Worm (Caenorhabditis elegans) whole organism, young adult: ENCODE data around the gene mtq-2.

Experiments
- B0035.1 ChIP-seq: sonication (generic microtip); optimal IDR thresholded peaks from 2 replicates; lab custom pipeline; 2016; ENCODE audit warnings: missing genetic modification characterization, mild to moderate bottlenecking, missing compliant biosample characterization, missing genotype, missing genetic modification reagents
- F37B4.10 ChIP-seq: fragments of 200-800 bp; sonication (Bioruptor generic); IDR thresholded peaks from 2 replicates; pipeline ENCODE4 v1.3.6; 2022; ENCODE audit warnings: missing genetic modification characterization, missing compliant biosample characterization
- F52B5.7 ChIP-seq: sonication (generic microtip); optimal IDR thresholded peaks from 2 replicates; lab custom pipeline; 2016; ENCODE audit warnings: mild to moderate bottlenecking, missing genetic modification characterization, missing compliant biosample characterization
- T26A5.8 ChIP-seq: sonication (generic microtip); optimal IDR thresholded peaks from 2 replicates; lab custom pipeline; 2016; ENCODE audit warnings: missing genetic modification characterization, missing compliant biosample characterization
- Y53F4B.3 ChIP-seq: fragments of 200-800 bp; sonication (Bioruptor generic); IDR thresholded peaks from 2 replicates; pipeline ENCODE4 v1.3.6; 2022; ENCODE audit warnings: missing genetic modification reagents, missing genetic modification characterization, missing compliant biosample characterization
- Y56A3A.18 ChIP-seq: fragments of 200-800 bp; sonication (Bioruptor generic); IDR thresholded peaks from 2 replicates; pipeline ENCODE4 v1.3.6; 2022; ENCODE audit warnings: missing genetic modification reagents, missing genetic modification characterization, missing compliant biosample characterization
- Y95B8A.8 ChIP-seq: fragments of 200-800 bp; sonication (Bioruptor generic); IDR thresholded peaks from 2 replicates; pipeline ENCODE4 v1.3.6; 2022; ENCODE audit warnings: missing genetic modification reagents, missing genetic modification characterization, missing compliant biosample characterization
- aptf-2 ChIP-seq: fragments of 200-800 bp; sonication (Bioruptor generic); conservative IDR thresholded peaks from 2 replicates; pipeline ENCODE4 v1.3.6; 2022; ENCODE audit warnings: missing genetic modification reagents, missing genetic modification characterization, missing compliant biosample characterization
- attf-6 ChIP-seq: fragments of 200-800 bp; sonication (Bioruptor generic); IDR thresholded peaks from 2 replicates; pipeline ENCODE4 v1.3.6; 2022; ENCODE audit warnings: missing genetic modification reagents, missing genetic modification characterization, missing compliant biosample characterization
- ceh-100 ChIP-seq: fragments of 200-800 bp; sonication (Bioruptor generic); IDR thresholded peaks from 2 replicates; pipeline ENCODE4 v1.3.6; 2022; ENCODE audit warnings: missing genetic modification reagents, missing genetic modification characterization, missing compliant biosample characterization
- ceh-27 ChIP-seq: fragments of 200-800 bp; sonication (Bioruptor generic); optimal IDR thresholded peaks from 2 replicates; lab custom pipeline; 2018; ENCODE audit warnings: mild to moderate bottlenecking, missing genetic modification characterization, moderate library complexity, missing compliant biosample characterization
- dox-1 ChIP-seq: fragments of 200-800 bp; sonication (Bioruptor generic); IDR thresholded peaks from 2 replicates; pipeline ENCODE4 v1.3.6; 2022; ENCODE audit warnings: missing genetic modification reagents, missing genetic modification characterization, missing compliant biosample characterization
- hlh-12 ChIP-seq: sonication (generic microtip); optimal IDR thresholded peaks from 2 replicates; lab custom pipeline; 2016; ENCODE audit warnings: missing genetic modification characterization, missing compliant biosample characterization
- hmg-20 ChIP-seq: fragments of 200-800 bp; sonication (Bioruptor generic); IDR thresholded peaks from 2 replicates; pipeline ENCODE4 v1.3.6; 2022; ENCODE audit warnings: missing genetic modification reagents, missing genetic modification characterization, missing compliant biosample characterization
- hsf-1 ChIP-seq: fragments of 200-800 bp; sonication (Bioruptor generic); IDR thresholded peaks from 2 replicates; pipeline ENCODE4 v1.3.6; 2022; ENCODE audit warnings: missing genetic modification reagents, missing genetic modification characterization, missing compliant biosample characterization
- lin-40 ChIP-seq: sonication (generic microtip); optimal IDR thresholded peaks from 2 replicates; lab custom pipeline; 2016; ENCODE audit warnings: missing genetic modification characterization, mild to moderate bottlenecking, missing compliant biosample characterization, missing genotype, missing genetic modification reagents
- madf-10 ChIP-seq: sonication (generic microtip); optimal IDR thresholded peaks from 2 replicates; lab custom pipeline; 2016; ENCODE audit warnings: mild to moderate bottlenecking, missing genetic modification characterization, missing compliant biosample characterization
- madf-6 ChIP-seq: fragments of 200-800 bp; sonication (Bioruptor generic); IDR thresholded peaks from 2 replicates; pipeline ENCODE4 v1.3.6; 2022; ENCODE audit warnings: missing genetic modification reagents, missing genetic modification characterization, missing compliant biosample characterization
- mel-28 ChIP-seq: sonication (generic microtip); optimal IDR thresholded peaks from 2 replicates; lab custom pipeline; 2016; ENCODE audit warnings: borderline replicate concordance, mild to moderate bottlenecking, missing genetic modification characterization, missing compliant biosample characterization
- mes-4 ChIP-seq: sonication (generic microtip); optimal IDR thresholded peaks from 2 replicates; lab custom pipeline; 2016; ENCODE audit warnings: missing genotype, missing genetic modification characterization, missing compliant biosample characterization
- nhr-179 ChIP-seq: sonication (generic microtip); optimal IDR thresholded peaks from 2 replicates; lab custom pipeline; 2016; ENCODE audit warnings: mild to moderate bottlenecking, missing genetic modification characterization, missing compliant biosample characterization
- nhr-27 ChIP-seq: fragments of 200-800 bp; sonication (Bioruptor generic); optimal IDR thresholded peaks from 2 replicates; lab custom pipeline; 2018; ENCODE audit warnings: mild to moderate bottlenecking, missing genetic modification characterization, moderate library complexity, missing compliant biosample characterization
- nhr-90 ChIP-seq: sonication (generic microtip); optimal IDR thresholded peaks from 2 replicates; lab custom pipeline; 2016; ENCODE audit warnings: missing genotype, mild to moderate bottlenecking, missing genetic modification characterization, missing compliant biosample characterization
- somi-1 ChIP-seq: fragments of 200-800 bp; sonication (Bioruptor generic); optimal IDR thresholded peaks from 2 replicates; lab custom pipeline; 2018; ENCODE audit warnings: mild to moderate bottlenecking, missing genetic modification characterization, missing compliant biosample characterization
- sptf-2 ChIP-seq: fragments of 200-800 bp; sonication (Bioruptor generic); optimal IDR thresholded peaks from 2 replicates; lab custom pipeline; 2018; ENCODE audit warnings: mild to moderate bottlenecking, missing genetic modification characterization, missing compliant biosample characterization
- tbp1 ChIP-seq: fragments of 200-800 bp; sonication (Bioruptor generic); optimal IDR thresholded peaks from 2 replicates; lab custom pipeline; 2018; ENCODE audit warnings: mild to moderate bottlenecking, missing genetic modification characterization, missing compliant biosample characterization
- tbx-9 ChIP-seq: sonication (generic microtip); optimal IDR thresholded peaks from 2 replicates; lab custom pipeline; 2016; ENCODE audit warnings: borderline replicate concordance, missing genetic modification characterization, inconsistent platforms, missing compliant biosample characterization
- tlf-1 ChIP-seq: fragments of 200-800 bp; sonication (Bioruptor generic); optimal IDR thresholded peaks from 2 replicates; lab custom pipeline; 2018; ENCODE audit warnings: mild to moderate bottlenecking, missing genetic modification characterization, missing compliant biosample characterization
- unc-62 ChIP-seq: fragments of 150-350 bp; optimal IDR thresholded peaks from 2 replicates; lab custom pipeline; 2014; ENCODE audit warnings: missing biosample characterization, missing genetic modification reagents, missing genetic modification characterization
- xnd-1 ChIP-seq: sonication (generic microtip); optimal IDR thresholded peaks from 2 replicates; lab custom pipeline; 2016; ENCODE audit warnings: missing genotype, missing genetic modification reagents, missing genetic modification characterization, missing compliant biosample characterization
- ztf-28 ChIP-seq: fragments of 200-800 bp; sonication (Bioruptor generic); IDR thresholded peaks from 2 replicates; pipeline ENCODE4 v1.3.6; 2022; ENCODE audit warnings: missing genetic modification reagents, missing genetic modification characterization, missing compliant biosample characterization
- ztf-6 ChIP-seq: fragments of 200-800 bp; sonication (Bioruptor generic); IDR thresholded peaks from 2 replicates; pipeline ENCODE4 v1.3.6; 2022; ENCODE audit warnings: missing genetic modification reagents, missing genetic modification characterization, missing compliant biosample characterization

The mtq-2 gene

DNA sequence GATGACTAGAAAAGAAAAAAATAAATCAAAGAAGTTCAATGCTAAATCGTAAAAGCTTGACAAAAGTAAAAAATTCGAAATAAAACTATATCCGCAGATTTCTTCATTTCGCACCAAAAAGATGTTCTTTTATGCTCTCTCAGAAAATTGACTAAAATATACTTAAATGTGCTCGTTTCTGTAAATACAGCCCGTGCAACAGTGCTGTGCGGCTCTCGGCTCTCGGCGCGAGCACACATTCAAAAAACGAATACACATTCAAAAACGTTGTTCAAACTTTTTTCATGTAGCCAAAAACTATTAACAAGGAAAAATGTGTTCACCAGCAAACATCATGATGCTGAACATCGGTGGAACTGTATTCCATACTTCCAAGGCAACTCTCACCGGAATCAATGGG, 48.4 kb downstream of the mtq-2 start, which contains the start of gene C40A11.3:
Gene C40A11.3, plus strand, starts transcription at position 301 of the 400 bp plus-strand sequence.
- no peak for TF ChIP-seq sptf-2
- TF ChIP-seq unc-62 = no peak
- TF ChIP-seq hmg-20 (GFP tag; lab: Robert Waterston, UW) = no peak
- no peak for TF ChIP-seq nhr-179 (tag; lab: Kevin White, UChicago)
- no peak for TF ChIP-seq T26A5.8 (tag; lab: Kevin White, UChicago)
- no peak for TF ChIP-seq tbx-9
- no peak for TF ChIP-seq somi-1 (GFP tag; lab: Kevin White, UChicago)
- TF ChIP-seq B0035.1 (tag; lab: Kevin White, UChicago) = no peak
- TF ChIP-seq ceh-100 (GFP tag; lab: Robert Waterston, UW) = no peak
- TF ChIP-seq dox-1 (GFP tag; lab: Robert Waterston, UW) = no peak
- no peak for TF ChIP-seq F37B4.10 (GFP tag; lab: Robert Waterston, UW)
- no peak for TF ChIP-seq Y56A3A.18 (GFP tag; lab: Robert Waterston, UW)
- no peak for TF ChIP-seq F52B5.7 (tag; lab: Kevin White, UChicago)
- TF ChIP-seq, all 124 proteins: peak for 0

DNA sequence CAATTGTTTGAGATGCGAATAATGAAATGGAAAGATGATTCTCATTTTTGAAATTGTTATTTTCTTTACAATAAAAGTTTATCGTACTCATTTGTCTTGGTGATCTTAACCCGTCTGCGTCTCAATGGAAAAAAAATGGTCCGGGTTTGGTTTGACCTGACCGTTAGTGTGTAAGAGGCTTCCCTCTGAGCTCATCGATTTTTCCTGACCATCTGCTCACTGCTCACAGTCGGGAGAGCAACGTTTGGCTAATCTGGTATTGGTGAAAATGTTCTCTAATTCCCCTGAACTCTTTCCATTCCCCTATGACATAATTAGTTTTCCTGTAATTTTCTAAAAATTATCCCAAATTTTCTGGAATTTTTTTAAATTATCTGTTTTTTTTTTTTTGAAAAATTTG, 50.4 kb downstream of the mtq-2 start:
- TF ChIP-seq hsf-1 (no peak), nhr-90 (tag; lab: Kevin White, UChicago) (no peak), Y56A3A.18 (GFP tag; lab: Robert Waterston, UW) (no peak)

DNA sequence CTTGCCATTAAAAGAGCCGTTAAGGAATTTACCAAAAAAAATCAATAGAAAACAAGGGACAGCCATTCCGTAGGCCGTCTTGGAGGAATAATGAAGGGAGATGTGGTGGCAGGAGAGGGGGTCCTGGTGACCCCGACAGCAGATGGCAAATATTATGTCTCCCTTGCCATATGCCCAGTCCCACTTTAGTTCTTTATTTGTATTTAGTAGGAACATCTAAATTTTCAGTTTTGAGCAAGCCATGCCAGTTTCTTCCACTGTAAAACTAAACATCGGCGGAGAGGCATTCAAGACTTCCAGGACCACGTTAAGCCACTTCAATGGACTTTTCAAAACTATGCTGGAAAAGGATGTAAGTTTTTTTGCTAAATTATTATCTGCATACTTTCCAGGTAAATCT, 52.0 kb downstream of the mtq-2 start, which contains the start of gene C40A11.4:
Gene C40A11.4, plus strand, starts transcription at position 188 of the 400 bp plus-strand sequence.
- TF ChIP-seq ceh-27 (GFP tag; lab: Kevin White, UChicago) (no peak), Y56A3A.18 (GFP tag; lab: Robert Waterston, UW) (no peak), nhr-27 (tag; lab: Kevin White, UChicago) (no peak), T26A5.8 (tag; lab: Kevin White, UChicago) (no peak), Y95B8A.8 (GFP tag; lab: Robert Waterston, UW) (no peak), tlf-1 (GFP tag; lab: Kevin White, UChicago) (no peak), xnd-1 (tag; lab: Kevin White, UChicago) (no peak), hlh-12 (tag; lab: Kevin White, UChicago) (no peak), ztf-28 (no peak), Y53F4B.3 (GFP tag; lab: Robert Waterston, UW) (no peak), mes-4 (tag; lab: Kevin White, UChicago) (no peak), madf-10 (no peak), tbp1 (GFP tag; lab: Kevin White, UChicago) (no peak), aptf-2 (no peak), dox-1 (GFP tag; lab: Robert Waterston, UW) (no peak), mel-28 (tag; lab: Kevin White, UChicago) (no peak), lin-40 (tag; lab: Kevin White, UChicago) (no peak), madf-6 (GFP tag; lab: Robert Waterston, UW) (no peak), attf-6 (GFP tag; lab: Robert Waterston, UW) (no peak), ztf-6 (no peak)
- TF ChIP-seq, all 124 proteins: peak for 0
